Worm (Caenorhabditis elegans) whole organism, L1 larva: ENCODE measurements around the gene T06C12.14.
A peak's percentile ranks its signal among the peaks of the same experiment; 100 is the strongest.

Experiments
- C04F5.9 ChIP-seq: sonication (generic microtip); optimal IDR thresholded peaks from 2 replicates; lab custom pipeline; 2016; ENCODE audit warnings: missing genetic modification characterization, missing compliant biosample characterization
- C16A3.4 ChIP-seq: fragments of 150-350 bp; optimal IDR thresholded peaks from 2 replicates; lab custom pipeline; 2014; ENCODE audit warnings: missing biosample characterization, missing genetic modification characterization
- C34B4.2 ChIP-seq: sonication (generic microtip); optimal IDR thresholded peaks from 2 replicates; lab custom pipeline; 2017; ENCODE audit warnings: mild to moderate bottlenecking, missing genetic modification characterization, missing compliant biosample characterization
- F16B12.6 ChIP-seq: fragments of 150-350 bp; optimal IDR thresholded peaks from 2 replicates; lab custom pipeline; 2014; ENCODE audit warnings: missing biosample characterization, missing genetic modification characterization
- Y116A8C.19 ChIP-seq: sonication (generic microtip); optimal IDR thresholded peaks from 2 replicates; lab custom pipeline; 2016; ENCODE audit warnings: missing compliant biosample characterization, missing genetic modification characterization, borderline replicate concordance
- aly-2 ChIP-seq: fragments of 150-350 bp; optimal IDR thresholded peaks from 2 replicates; lab custom pipeline; 2014; ENCODE audit warnings: missing biosample characterization, missing genetic modification characterization
- ama-1 ChIP-seq: fragments of 150-350 bp; optimal IDR thresholded peaks from 2 replicates; lab custom pipeline; 2014
- ceh-90 ChIP-seq: sonication (generic microtip); optimal IDR thresholded peaks from 2 replicates; lab custom pipeline; 2016; ENCODE audit warnings: missing genetic modification characterization, missing compliant biosample characterization
- egl-27 ChIP-seq, 2 experiments: fragments of 150-350 bp in 1 of 2; sonication (generic microtip); optimal IDR thresholded peaks; 3 replicates each; lab custom pipeline; 2017 to 2018; ENCODE audit warnings: missing biosample characterization in 2 of 2, missing genetic modification characterization in 2 of 2, missing genetic modification reagents in 2 of 2
- elt-2 ChIP-seq: sonication (generic microtip); optimal IDR thresholded peaks from 2 replicates; lab custom pipeline; 2016; ENCODE audit warnings: missing genetic modification characterization, mild to moderate bottlenecking, inconsistent platforms, missing compliant biosample characterization, missing genetic modification reagents
- elt-3 ChIP-seq, 6 experiments: fragments of 150-350 bp in 1 of 6; sonication (generic microtip); optimal IDR thresholded peaks; 2 replicates each; lab custom pipeline; 2017 to 2018; ENCODE audit warnings: missing biosample characterization in 6 of 6, missing genetic modification characterization in 6 of 6, inconsistent platforms in 1 of 6
- fkh-8 ChIP-seq: sonication (generic microtip); optimal IDR thresholded peaks from 2 replicates; lab custom pipeline; 2016; ENCODE audit warnings: mild to moderate bottlenecking, missing genetic modification characterization, missing compliant biosample characterization
- jun-1 ChIP-seq: fragments of 150-350 bp; optimal IDR thresholded peaks from 2 replicates; lab custom pipeline; 2014; ENCODE audit warnings: missing biosample characterization, missing genetic modification reagents, missing genetic modification characterization
- lin-14 ChIP-seq: fragments of 200-800 bp; sonication (Bioruptor generic); optimal IDR thresholded peaks from 2 replicates; lab custom pipeline; 2018; ENCODE audit warnings: mild to moderate bottlenecking, missing genetic modification characterization, moderate library complexity, missing compliant biosample characterization
- lin-35 ChIP-seq, 2 experiments: fragments of 150-350 bp; optimal IDR thresholded peaks; 2 replicates each; lab custom pipeline; 2014; ENCODE audit warnings: missing biosample characterization in 2 of 2, missing genetic modification characterization in 2 of 2, missing genetic modification reagents in 2 of 2
- lir-3 ChIP-seq: sonication (generic microtip); optimal IDR thresholded peaks from 2 replicates; lab custom pipeline; 2016; ENCODE audit warnings: mild to moderate bottlenecking, missing genetic modification characterization, moderate library complexity, missing compliant biosample characterization; ENCODE audit not compliant: poor library complexity
- mef-2 ChIP-seq: fragments of 150-350 bp; optimal IDR thresholded peaks from 2 replicates; lab custom pipeline; 2014; ENCODE audit warnings: missing biosample characterization, missing genetic modification characterization
- nhr-20 ChIP-seq: sonication (generic microtip); optimal IDR thresholded peaks from 2 replicates; lab custom pipeline; 2016; ENCODE audit warnings: mild to moderate bottlenecking, missing genetic modification characterization, missing compliant biosample characterization
- nhr-47 ChIP-seq: sonication (generic microtip); optimal IDR thresholded peaks from 2 replicates; lab custom pipeline; 2016; ENCODE audit warnings: mild to moderate bottlenecking, missing genetic modification characterization, moderate library complexity, missing compliant biosample characterization
- nhr-71 ChIP-seq: sonication (generic microtip); optimal IDR thresholded peaks from 2 replicates; lab custom pipeline; 2016; ENCODE audit warnings: mild to moderate bottlenecking, missing genetic modification characterization, moderate library complexity, missing compliant biosample characterization
- nhr-84 ChIP-seq: sonication (generic microtip); optimal IDR thresholded peaks from 2 replicates; lab custom pipeline; 2017; ENCODE audit warnings: missing biosample characterization, missing genetic modification characterization
- pqm-1 ChIP-seq: sonication (generic microtip); optimal IDR thresholded peaks from 3 replicates; lab custom pipeline; 2017; ENCODE audit warnings: missing biosample characterization, missing genetic modification characterization
- sox-4 ChIP-seq: sonication (generic microtip); optimal IDR thresholded peaks from 2 replicates; lab custom pipeline; 2016; ENCODE audit warnings: missing genetic modification characterization, missing compliant biosample characterization
- sup-37 ChIP-seq: fragments of 200-800 bp; sonication (Bioruptor generic); optimal IDR thresholded peaks from 2 replicates; lab custom pipeline; 2018; ENCODE audit warnings: mild to moderate bottlenecking, missing genetic modification characterization, missing compliant biosample characterization
- tlp-1 ChIP-seq: fragments of 150-350 bp; optimal IDR thresholded peaks from 2 replicates; lab custom pipeline; 2014; ENCODE audit warnings: missing biosample characterization, missing genetic modification characterization
- unc-62 ChIP-seq: fragments of 150-350 bp; optimal IDR thresholded peaks from 2 replicates; lab custom pipeline; 2014; ENCODE audit warnings: missing biosample characterization, missing genetic modification reagents, missing genetic modification characterization
- zip-4 ChIP-seq: fragments of 200-800 bp; sonication (Bioruptor generic); optimal IDR thresholded peaks from 2 replicates; lab custom pipeline; 2018; ENCODE audit warnings: mild to moderate bottlenecking, missing genetic modification characterization, moderate library complexity, missing compliant biosample characterization
- ztf-11 ChIP-seq, 2 experiments: sonication (generic microtip); optimal IDR thresholded peaks; 2 replicates each; lab custom pipeline; 2016 to 2017; ENCODE audit warnings: missing genetic modification characterization in 2 of 2, missing biosample characterization in 1 of 2, missing compliant biosample characterization in 1 of 2

The T06C12.14 gene

DNA sequence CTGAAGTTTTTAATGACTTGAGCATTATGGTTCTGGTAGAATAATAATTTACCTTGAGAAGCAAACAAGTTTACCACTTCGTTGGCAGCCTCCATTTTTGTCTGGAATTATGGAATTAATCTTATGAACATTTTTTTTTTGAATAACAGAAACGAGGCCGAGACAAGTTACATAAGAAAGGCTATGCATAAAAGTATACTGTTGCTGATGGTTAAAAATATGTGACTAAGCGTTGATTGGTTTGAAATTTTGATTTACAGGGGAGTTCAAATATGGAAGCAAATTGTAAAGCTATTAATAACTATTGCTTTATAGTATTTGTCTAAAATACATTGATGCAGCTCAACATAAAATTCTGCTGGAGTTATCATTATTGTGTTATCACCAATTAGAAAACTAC is 11.0 kb upstream of the T06C12.14 start, which contains the start of gene cgt-1:
cgt-1 (minus strand) TSS at position 101 of the 400 bp plus-strand sequence.
- no peak for TF ChIP-seq unc-62 (GFP tag; lab: Kevin White, UChicago)
- TF ChIP-seq elt-2 (tag; lab: Kevin White, UChicago) = peak; percentile 24

DNA sequence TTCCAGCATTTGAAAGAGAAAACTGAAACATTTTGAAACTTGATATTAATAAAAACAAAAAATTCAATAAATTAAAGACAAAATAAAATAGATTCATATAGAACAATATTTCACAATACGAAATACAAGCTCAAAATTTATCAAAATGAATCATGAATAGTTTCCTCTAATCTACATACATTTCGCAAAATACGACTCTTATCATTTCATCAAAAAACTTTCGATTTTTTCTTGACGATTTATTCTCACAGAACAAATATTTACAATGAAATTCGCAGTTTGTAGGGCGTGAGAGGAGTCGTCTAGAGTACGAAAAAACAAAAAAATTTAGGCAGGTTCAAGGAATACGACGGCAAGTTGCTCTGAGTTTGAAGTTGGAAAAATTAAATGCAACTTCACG is 9.7 kb upstream of the T06C12.14 start:
- TF ChIP-seq elt-2 (tag; lab: Kevin White, UChicago) = peak; percentile 57
- no peak for TF ChIP-seq egl-27 (tag; optimal IDR thresholded peaks at IDR 0.05; lab: Kevin White, UChicago)
- TF ChIP-seq, all 84 proteins: peak for 1

DNA sequence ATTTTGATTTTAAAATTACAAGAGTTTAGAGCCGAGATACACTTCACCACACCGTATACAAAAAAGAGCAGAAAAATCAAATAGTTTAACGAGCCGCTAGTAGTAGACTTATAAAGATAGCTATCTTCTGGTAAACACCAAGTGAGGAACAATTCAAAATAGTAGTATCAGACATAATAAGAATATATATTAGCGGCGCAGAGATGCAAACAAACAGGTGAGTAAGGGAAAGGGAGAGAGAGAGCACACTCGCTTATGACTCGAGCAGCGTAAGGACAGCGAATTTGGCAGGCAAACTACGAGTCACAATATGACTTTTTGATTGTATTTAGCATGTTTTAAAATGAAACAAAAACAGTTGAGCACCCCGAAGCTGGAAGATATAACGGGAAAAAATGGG is 8.5 kb upstream of the T06C12.14 start:
- TF ChIP-seq mef-2 (tag; lab: Kevin White, UChicago) = no peak
- TF ChIP-seq nhr-71 (tag; lab: Kevin White, UChicago) = no peak
- peak; percentile 57 for TF ChIP-seq elt-2 (tag; lab: Kevin White, UChicago)
- TF ChIP-seq lin-35 (GFP tag; optimal IDR thresholded peaks at IDR 0.05; lab: Kevin White, UChicago) = peak in 1 of 2 experiments; percentile 27
- no peak for TF ChIP-seq unc-62 (GFP tag; lab: Kevin White, UChicago)
- TF ChIP-seq nhr-20 (tag; lab: Kevin White, UChicago) = no peak
- peak; percentile 10 for TF ChIP-seq fkh-8
- no peak for TF ChIP-seq Y116A8C.19 (tag; lab: Kevin White, UChicago)
- no peak for TF ChIP-seq aly-2 (tag; lab: Kevin White, UChicago)
- TF ChIP-seq sup-37 (GFP tag; lab: Kevin White, UChicago) = no peak
- peak; percentile 23 for TF ChIP-seq lin-14

DNA sequence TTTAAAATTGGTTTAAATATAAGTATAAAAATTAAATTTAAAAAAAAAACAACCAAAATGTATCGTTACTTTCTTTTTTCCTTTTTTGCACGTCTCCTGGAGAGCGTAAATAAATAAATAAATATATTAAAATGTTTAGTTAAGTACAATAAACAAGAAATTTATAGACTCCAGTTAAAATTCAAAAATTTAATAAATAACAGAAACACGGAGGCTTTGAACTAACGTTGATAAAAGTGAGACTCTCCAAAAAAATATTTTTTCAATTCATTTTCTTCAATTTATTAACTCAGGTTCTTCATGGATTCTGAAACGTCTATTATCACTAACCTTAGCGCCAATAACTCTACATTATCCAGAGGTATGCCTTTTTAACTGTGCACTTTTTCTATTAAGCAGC is 8.0 kb upstream of the T06C12.14 start, which contains the start of gene T06C12.12:
T06C12.12 (plus strand) TSS at position 301 of the 400 bp plus-strand sequence.
- TF ChIP-seq pqm-1 (tag; lab: Kevin White, UChicago) = no peak
- no peak for TF ChIP-seq zip-4 (GFP tag; lab: Kevin White, UChicago)
- no peak for TF ChIP-seq ztf-11 (tag; optimal IDR thresholded peaks at IDR 0.05; lab: Kevin White, UChicago)
- TF ChIP-seq sup-37 (GFP tag; lab: Kevin White, UChicago) = no peak
- TF ChIP-seq nhr-71 (tag; lab: Kevin White, UChicago) = no peak
- no peak for TF ChIP-seq F16B12.6
- TF ChIP-seq nhr-47 (tag; lab: Kevin White, UChicago) = no peak
- TF ChIP-seq sox-4 (tag; lab: Kevin White, UChicago) = no peak
- TF ChIP-seq jun-1 = no peak
- no peak for TF ChIP-seq elt-3 (tag; optimal IDR thresholded peaks at IDR 0.05; lab: Kevin White, UChicago)
- TF ChIP-seq tlp-1 (tag; lab: Kevin White, UChicago) = no peak
- no peak for TF ChIP-seq unc-62 (GFP tag; lab: Kevin White, UChicago)
- TF ChIP-seq egl-27 (tag; optimal IDR thresholded peaks at IDR 0.05; lab: Kevin White, UChicago) = no peak
- no peak for TF ChIP-seq C04F5.9 (tag; lab: Kevin White, UChicago)

DNA sequence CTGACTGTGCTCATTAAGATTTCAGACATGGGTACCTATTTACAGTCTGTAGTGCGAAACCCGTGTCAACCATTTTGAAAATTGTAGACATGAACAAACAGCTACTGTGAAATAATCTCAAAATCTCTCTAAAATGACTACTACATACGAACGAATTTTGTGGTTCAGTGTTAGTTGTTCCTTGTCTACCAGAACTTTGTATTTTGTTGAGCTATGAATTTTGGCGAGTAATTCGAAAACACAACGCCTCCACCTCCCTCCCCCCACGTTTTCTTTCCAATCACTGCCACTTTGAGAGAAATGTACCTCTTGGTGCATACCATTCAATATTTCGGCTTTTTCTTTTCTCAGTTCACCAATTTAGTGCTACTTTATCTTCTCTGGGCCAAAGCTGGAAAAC is 7.1 kb upstream of the T06C12.14 start, which contains the start of gene T06C12.11:
T06C12.11 (plus strand) TSS at position 301 of the 400 bp plus-strand sequence.
- TF ChIP-seq lir-3 (tag; lab: Kevin White, UChicago) = no peak
- no peak for TF ChIP-seq nhr-84 (tag; lab: Kevin White, UChicago)
- no peak for TF ChIP-seq C16A3.4
- TF ChIP-seq lin-35 (GFP tag; optimal IDR thresholded peaks at IDR 0.05; lab: Kevin White, UChicago) = no peak
- no peak for TF ChIP-seq sup-37 (GFP tag; lab: Kevin White, UChicago)
- no peak for TF ChIP-seq C34B4.2 (tag; lab: Kevin White, UChicago)
- TF ChIP-seq ama-1 = no peak
- TF ChIP-seq elt-3 (tag; optimal IDR thresholded peaks at IDR 0.05; lab: Kevin White, UChicago) = no peak
- no peak for TF ChIP-seq ztf-11 (tag; optimal IDR thresholded peaks at IDR 0.05; lab: Kevin White, UChicago)
- TF ChIP-seq, all 84 proteins: peak for 0

DNA sequence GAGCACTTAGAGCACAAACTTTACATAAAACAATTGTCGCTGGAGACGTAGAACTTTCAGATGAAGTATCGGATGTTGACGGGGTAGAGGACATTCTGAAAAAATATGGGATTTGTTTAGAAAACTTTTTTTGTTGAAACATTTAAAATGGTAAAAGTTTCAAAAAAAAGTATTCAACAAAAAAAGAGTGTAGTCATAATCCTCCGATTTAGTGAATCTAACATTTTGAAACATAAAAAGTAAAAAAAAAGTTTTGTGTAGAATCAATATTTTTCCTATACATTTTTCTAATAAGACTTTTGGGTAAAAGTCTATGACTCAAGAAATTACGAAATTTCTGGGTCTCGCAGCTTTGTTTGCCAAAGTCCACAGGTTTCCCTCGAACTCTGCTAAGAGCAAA is 3.1 kb upstream of the T06C12.14 start, which contains the start of gene nhr-213:
nhr-213 (minus strand) TSS at position 101 of the 400 bp plus-strand sequence.
- TF ChIP-seq jun-1 (no peak), nhr-84 (tag; lab: Kevin White, UChicago) (no peak), ceh-90 (tag; lab: Kevin White, UChicago) (no peak)
- TF ChIP-seq, all 84 proteins: peak for 0
